Fruit fly (Drosophila melanogaster) whole organism, embryonic: ENCODE measurements around the gene CG43895.

Source experiments
- CG10543 ChIP-seq: fragments of 200-800 bp; sonication (Bioruptor generic); optimal IDR thresholded peaks from 3 replicates; lab custom pipeline; 2017; ENCODE audit warnings: missing biosample characterization, mild to moderate bottlenecking, missing genetic modification characterization, moderate library complexity
- CG1647 ChIP-seq: fragments of 200-800 bp; sonication (Bioruptor generic); optimal IDR thresholded peaks from 3 replicates; lab custom pipeline; 2016; ENCODE audit warnings: missing biosample characterization, missing genetic modification characterization
- Mad ChIP-seq: fragments of 200-800 bp; sonication (Bioruptor generic); optimal IDR thresholded peaks from 2 replicates; lab custom pipeline; 2016; ENCODE audit warnings: missing biosample characterization, missing genetic modification characterization

DNA sequence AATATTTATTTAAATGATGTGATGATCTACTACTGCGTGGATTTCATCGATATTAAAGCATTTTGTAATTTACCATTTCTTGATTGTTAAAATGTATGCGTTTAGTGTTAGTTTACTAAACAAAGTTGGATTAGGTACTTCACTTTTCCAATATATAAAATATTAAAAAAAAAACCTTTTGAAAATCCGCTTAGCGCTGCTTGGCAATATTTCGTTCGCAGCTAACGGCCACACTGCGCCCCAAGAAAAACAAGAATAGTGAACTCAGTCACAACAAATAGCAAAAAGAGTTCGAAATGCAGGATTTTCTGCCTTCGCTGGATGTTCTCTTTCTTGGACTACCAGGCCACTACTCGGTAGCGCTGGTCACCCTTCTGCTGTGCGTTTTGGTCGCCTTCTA, 9.7 kb upstream of the CG43895 start, which contains the start of gene CG7407:
- no peak for TF ChIP-seq CG10543
- TF ChIP-seq CG1647 (GFP tag; lab: Kevin White, UChicago), result no peak
- TF ChIP-seq Mad (GFP tag; lab: Kevin White, UChicago), result no peak
